Fruit fly (Drosophila melanogaster) whole organism, embryonic: ENCODE measurements around the gene Tim17b1.

Experiments
- Awh ChIP-seq: fragments of 200-800 bp; sonication (Bioruptor generic); IDR thresholded peaks from 2 replicates; pipeline ENCODE4, ENCODE4 v1.3.6; 2022; ENCODE audit warnings: missing biosample characterization, missing genetic modification characterization
- B-H1 ChIP-seq: fragments of 200-800 bp; sonication (Bioruptor generic); IDR thresholded peaks from 3 replicates; pipeline ENCODE4 v1.3.6; 2022; ENCODE audit warnings: missing biosample characterization, missing genetic modification characterization
- BEAF-32 ChIP-seq: fragments of 200-800 bp; sonication (Bioruptor generic); optimal IDR thresholded peaks from 3 replicates; lab custom pipeline; 2017; ENCODE audit warnings: missing biosample characterization, missing genetic modification characterization, mild to moderate bottlenecking, moderate library complexity, missing genetic modification reagents
- Bteb2 ChIP-seq: fragments of 200-800 bp; sonication (Bioruptor generic); optimal IDR thresholded peaks from 2 replicates; lab custom pipeline; 2016; ENCODE audit warnings: missing biosample characterization, missing genetic modification characterization
- CG11093 ChIP-seq: fragments of 200-800 bp; sonication (Bioruptor generic); IDR thresholded peaks from 3 replicates; pipeline ENCODE4 v1.3.6; 2022; ENCODE audit warnings: missing biosample characterization, missing genetic modification characterization
- CG11695 ChIP-seq: fragments of 200-800 bp; sonication (Bioruptor generic); IDR thresholded peaks from 3 replicates; pipeline ENCODE4 v1.3.6; 2022; ENCODE audit warnings: missing biosample characterization, missing genetic modification characterization
- CG11723 ChIP-seq: fragments of 200-800 bp; sonication (Bioruptor generic); optimal IDR thresholded peaks from 2 replicates; lab custom pipeline; 2017; ENCODE audit warnings: missing biosample characterization, mild to moderate bottlenecking, missing genetic modification characterization
- CG12236 ChIP-seq: fragments of 200-800 bp; sonication (Bioruptor generic); optimal IDR thresholded peaks from 2 replicates; lab custom pipeline; 2016; ENCODE audit warnings: missing biosample characterization, missing genetic modification characterization
- CG12299 ChIP-seq: fragments of 200-800 bp; sonication (Bioruptor generic); optimal IDR thresholded peaks from 2 replicates; lab custom pipeline; 2018; ENCODE audit warnings: missing biosample characterization, mild to moderate bottlenecking, missing genetic modification characterization
- CG12769 ChIP-seq: fragments of 200-800 bp; sonication (Bioruptor generic); optimal IDR thresholded peaks from 2 replicates; lab custom pipeline; 2019; ENCODE audit warnings: missing biosample characterization, mild to moderate bottlenecking, missing genetic modification characterization, moderate library complexity
- CG13424 ChIP-seq: fragments of 200-800 bp; sonication (Bioruptor generic); optimal IDR thresholded peaks from 2 replicates; lab custom pipeline; 2019; ENCODE audit warnings: missing biosample characterization, mild to moderate bottlenecking, missing genetic modification characterization, moderate library complexity
- CG17802 ChIP-seq: fragments of 200-800 bp; sonication (Bioruptor generic); optimal IDR thresholded peaks from 2 replicates; lab custom pipeline; 2018; ENCODE audit warnings: missing biosample characterization, mild to moderate bottlenecking, missing genetic modification characterization, moderate library complexity
- CG31441 ChIP-seq: fragments of 200-800 bp; sonication (Bioruptor generic); IDR thresholded peaks from 2 replicates; pipeline ENCODE4 v1.3.6; 2022; ENCODE audit warnings: missing biosample characterization, missing genetic modification characterization
- CG34422 ChIP-seq: fragments of 200-800 bp; sonication (Bioruptor generic); IDR thresholded peaks from 3 replicates; pipeline ENCODE4 v1.3.6; 2022; ENCODE audit warnings: missing biosample characterization, missing genetic modification characterization
- CG3726 ChIP-seq: fragments of 200-800 bp; sonication (Bioruptor generic); IDR thresholded peaks from 3 replicates; pipeline ENCODE4, ENCODE4 v1.3.6; 2022; ENCODE audit warnings: missing biosample characterization, missing genetic modification characterization
- CG8765 ChIP-seq: fragments of 200-800 bp; sonication (Bioruptor generic); IDR thresholded peaks from 2 replicates; pipeline ENCODE4 v1.3.6; 2022; ENCODE audit warnings: missing biosample characterization, missing genetic modification characterization
- CG8924 ChIP-seq: fragments of 200-800 bp; optimal IDR thresholded peaks from 3 replicates; lab custom pipeline; 2019; ENCODE audit warnings: missing biosample characterization, mild to moderate bottlenecking, missing genetic modification characterization, moderate library complexity
- CG9817 ChIP-seq: fragments of 200-800 bp; sonication (Bioruptor generic); optimal IDR thresholded peaks from 2 replicates; lab custom pipeline; 2018; ENCODE audit warnings: missing biosample characterization, mild to moderate bottlenecking, missing genetic modification characterization, moderate library complexity
- Dek ChIP-seq: fragments of 200-800 bp; sonication (Bioruptor generic); optimal IDR thresholded peaks from 3 replicates; lab custom pipeline; 2019; ENCODE audit warnings: missing biosample characterization, mild to moderate bottlenecking, missing genetic modification characterization, moderate library complexity
- Fer3 ChIP-seq: fragments of 200-800 bp; sonication (Bioruptor generic); optimal IDR thresholded peaks from 2 replicates; lab custom pipeline; 2018; ENCODE audit warnings: missing biosample characterization, mild to moderate bottlenecking, missing genetic modification characterization, moderate library complexity
- HLH4C ChIP-seq: fragments of 200-800 bp; sonication (Bioruptor generic); IDR thresholded peaks from 3 replicates; pipeline ENCODE4 v1.3.6; 2022; ENCODE audit warnings: missing biosample characterization, missing genetic modification characterization; ENCODE audit not compliant: partially characterized antibody
- Hr51 ChIP-seq, 2 experiments: fragments of 200-800 bp; sonication (Bioruptor generic); optimal IDR thresholded peaks; 2 replicates in 1 of 2; 3 replicates in 1 of 2; lab custom pipeline; 2016 to 2018; ENCODE audit warnings: missing biosample characterization in 2 of 2, missing genetic modification characterization in 2 of 2, mild to moderate bottlenecking in 1 of 2, moderate library complexity in 1 of 2
- Jarid2 ChIP-seq: fragments of 200-800 bp; sonication (Bioruptor generic); optimal IDR thresholded peaks from 3 replicates; lab custom pipeline; 2017; ENCODE audit warnings: mild to moderate bottlenecking, missing biosample characterization, missing genetic modification reagents, missing genetic modification characterization
- Lim3 ChIP-seq: fragments of 200-800 bp; sonication (Bioruptor generic); IDR thresholded peaks from 2 replicates; pipeline ENCODE4 v1.3.6; 2022; ENCODE audit warnings: missing biosample characterization, missing genetic modification characterization
- Pdp1 ChIP-seq, 2 experiments: fragments of 200-800 bp; sonication (Bioruptor generic); optimal IDR thresholded peaks; 3 replicates each; lab custom pipeline; 2016; ENCODE audit warnings: missing biosample characterization in 2 of 2, missing genetic modification characterization in 2 of 2, mild to moderate bottlenecking in 1 of 2, moderate library complexity in 1 of 2
- Sin3A ChIP-seq: fragments of >200 bp; optimal IDR thresholded peaks from 2 replicates; lab custom pipeline; 2018
- Xbp1 ChIP-seq: fragments of 200-800 bp; sonication (Bioruptor generic); optimal IDR thresholded peaks from 3 replicates; lab custom pipeline; 2016; ENCODE audit warnings: missing biosample characterization, mild to moderate bottlenecking, missing genetic modification characterization
- abd-A ChIP-seq: fragments of 200-800 bp; sonication (Bioruptor generic); optimal IDR thresholded peaks from 3 replicates; lab custom pipeline; 2019; ENCODE audit warnings: missing biosample characterization, mild to moderate bottlenecking, missing genetic modification characterization, moderate library complexity
- ac ChIP-seq: fragments of 200-800 bp; sonication (Bioruptor generic); optimal IDR thresholded peaks from 3 replicates; lab custom pipeline; 2017; ENCODE audit warnings: missing biosample characterization, mild to moderate bottlenecking, missing genetic modification characterization
- bsh ChIP-seq, 2 experiments: fragments of 200-800 bp; sonication (Bioruptor generic); optimal IDR thresholded peaks; 2 replicates each; lab custom pipeline; 2017 to 2018; ENCODE audit warnings: mild to moderate bottlenecking in 2 of 2, missing biosample characterization in 2 of 2, missing genetic modification characterization in 2 of 2, moderate library complexity in 1 of 2
- croc ChIP-seq: fragments of 200-800 bp; sonication (Bioruptor generic); conservative IDR thresholded peaks from 3 replicates; pipeline ENCODE4 v1.3.6; 2022; ENCODE audit warnings: missing biosample characterization, missing genetic modification characterization
- dan ChIP-seq: fragments of 200-800 bp; sonication (Bioruptor generic); IDR thresholded peaks from 2 replicates; pipeline ENCODE4 v1.3.6; 2022; ENCODE audit warnings: missing biosample characterization, missing genetic modification characterization
- fd3F ChIP-seq: fragments of 200-800 bp; sonication (Bioruptor generic); optimal IDR thresholded peaks from 2 replicates; lab custom pipeline; 2018; ENCODE audit warnings: missing biosample characterization, mild to moderate bottlenecking, missing genetic modification characterization, moderate library complexity
- grn ChIP-seq: fragments of 200-800 bp; sonication (Bioruptor generic); optimal IDR thresholded peaks from 3 replicates; lab custom pipeline; 2017; ENCODE audit warnings: missing biosample characterization, missing genetic modification characterization
- gro ChIP-seq: fragments of 200-800 bp; sonication (Bioruptor generic); optimal IDR thresholded peaks from 2 replicates; lab custom pipeline; 2016; ENCODE audit warnings: missing biosample characterization, missing genetic modification characterization
- inv ChIP-seq: fragments of 200-800 bp; sonication (Bioruptor generic); IDR thresholded peaks from 2 replicates; pipeline ENCODE4 v1.3.6; 2022; ENCODE audit warnings: missing biosample characterization, missing genetic modification characterization; ENCODE audit not compliant: partially characterized antibody
- jumu ChIP-seq: fragments of 200-800 bp; sonication (Bioruptor generic); optimal IDR thresholded peaks from 3 replicates; lab custom pipeline; 2016; ENCODE audit warnings: missing biosample characterization, missing genetic modification characterization
- lilli ChIP-seq: fragments of 200-800 bp; sonication (Bioruptor generic); optimal IDR thresholded peaks from 3 replicates; lab custom pipeline; 2016; ENCODE audit warnings: missing biosample characterization, missing genetic modification characterization
- nmo ChIP-seq: fragments of 200-800 bp; sonication (Bioruptor generic); optimal IDR thresholded peaks from 2 replicates; lab custom pipeline; 2018; ENCODE audit warnings: missing biosample characterization, mild to moderate bottlenecking, missing genetic modification characterization, moderate library complexity
- psq ChIP-seq: fragments of 200-800 bp; sonication (Bioruptor generic); optimal IDR thresholded peaks from 2 replicates; lab custom pipeline; 2017; ENCODE audit warnings: missing biosample characterization, missing genetic modification characterization
- pzg ChIP-seq: fragments of 200-800 bp; sonication (Bioruptor generic); optimal IDR thresholded peaks from 3 replicates; lab custom pipeline; 2018; ENCODE audit warnings: missing biosample characterization, mild to moderate bottlenecking, missing genetic modification characterization, moderate library complexity
- scrt ChIP-seq: fragments of 200-800 bp; sonication (Bioruptor generic); optimal IDR thresholded peaks from 2 replicates; lab custom pipeline; 2018; ENCODE audit warnings: missing biosample characterization, mild to moderate bottlenecking, missing genetic modification characterization, moderate library complexity
- sens ChIP-seq: fragments of 200-800 bp; sonication (Bioruptor generic); peaks from one replicate; lab custom pipeline; 2016; ENCODE audit warnings: missing biosample characterization, missing genetic modification characterization
- tin ChIP-seq: fragments of 200-800 bp; sonication (Bioruptor generic); optimal IDR thresholded peaks from 3 replicates; lab custom pipeline; 2016; ENCODE audit warnings: missing biosample characterization, missing genetic modification characterization
- zfh1 ChIP-seq: fragments of 200-800 bp; sonication (Bioruptor generic); IDR thresholded peaks from 3 replicates; pipeline ENCODE4 v1.3.6; 2022; ENCODE audit warnings: missing biosample characterization, missing genetic modification characterization

Gene Tim17b1

DNA sequence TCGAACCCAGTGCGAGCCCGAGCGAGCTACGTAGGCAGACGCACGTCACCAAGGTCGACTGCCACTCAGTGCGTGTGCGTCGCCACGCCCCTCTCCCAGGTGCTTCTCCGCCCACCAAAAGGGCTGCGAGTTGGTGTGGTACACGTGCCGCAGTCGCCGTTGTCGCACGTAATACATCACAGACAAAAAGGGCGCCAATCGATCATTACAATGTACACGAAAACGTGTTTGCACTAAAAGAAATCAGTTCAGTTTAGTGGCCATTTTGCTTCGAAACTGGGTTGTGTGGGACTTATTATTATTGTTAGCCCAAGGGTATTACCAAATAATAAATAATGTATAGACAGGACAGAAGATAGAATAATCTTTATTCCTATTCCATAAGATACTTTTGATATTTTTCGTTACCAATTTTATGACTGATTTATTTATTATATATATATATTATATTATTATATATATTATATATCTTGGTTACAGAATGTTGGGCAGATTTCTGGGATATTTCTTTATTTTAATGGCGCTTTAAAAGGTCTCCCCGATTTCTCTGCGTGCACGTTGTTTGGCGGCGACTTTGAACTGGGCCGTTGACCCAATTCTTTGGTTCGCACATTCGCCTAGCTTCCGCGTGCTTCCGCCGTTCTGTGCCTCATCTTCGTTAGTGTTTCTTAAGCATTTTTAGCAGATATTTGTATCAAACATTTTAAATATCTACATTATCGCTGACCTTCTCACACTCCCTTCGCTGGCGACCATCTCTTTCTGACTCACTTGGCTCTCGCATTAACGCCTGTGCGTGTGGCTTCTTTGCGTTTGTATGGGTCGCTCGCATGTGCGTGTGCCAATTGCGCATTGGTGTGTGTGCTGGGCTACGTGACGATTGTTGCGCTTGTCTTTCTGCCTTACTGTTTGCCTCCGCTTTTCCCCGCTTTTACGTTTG lies 36.4 kb upstream of the Tim17b1 start (continued):
- TF ChIP-seq CG17802 (tag; lab: Kevin White, UChicago) (peak; percentile 44), scrt (GFP tag; lab: Kevin White, UChicago) (peak; percentile 61), Hr51 (GFP tag; optimal IDR thresholded peaks at IDR 0.05; lab: Kevin White, UChicago) (peak in 1 of 2 experiments; percentile 95), CG8765 (no peak), sens (peak; percentile 55)

DNA sequence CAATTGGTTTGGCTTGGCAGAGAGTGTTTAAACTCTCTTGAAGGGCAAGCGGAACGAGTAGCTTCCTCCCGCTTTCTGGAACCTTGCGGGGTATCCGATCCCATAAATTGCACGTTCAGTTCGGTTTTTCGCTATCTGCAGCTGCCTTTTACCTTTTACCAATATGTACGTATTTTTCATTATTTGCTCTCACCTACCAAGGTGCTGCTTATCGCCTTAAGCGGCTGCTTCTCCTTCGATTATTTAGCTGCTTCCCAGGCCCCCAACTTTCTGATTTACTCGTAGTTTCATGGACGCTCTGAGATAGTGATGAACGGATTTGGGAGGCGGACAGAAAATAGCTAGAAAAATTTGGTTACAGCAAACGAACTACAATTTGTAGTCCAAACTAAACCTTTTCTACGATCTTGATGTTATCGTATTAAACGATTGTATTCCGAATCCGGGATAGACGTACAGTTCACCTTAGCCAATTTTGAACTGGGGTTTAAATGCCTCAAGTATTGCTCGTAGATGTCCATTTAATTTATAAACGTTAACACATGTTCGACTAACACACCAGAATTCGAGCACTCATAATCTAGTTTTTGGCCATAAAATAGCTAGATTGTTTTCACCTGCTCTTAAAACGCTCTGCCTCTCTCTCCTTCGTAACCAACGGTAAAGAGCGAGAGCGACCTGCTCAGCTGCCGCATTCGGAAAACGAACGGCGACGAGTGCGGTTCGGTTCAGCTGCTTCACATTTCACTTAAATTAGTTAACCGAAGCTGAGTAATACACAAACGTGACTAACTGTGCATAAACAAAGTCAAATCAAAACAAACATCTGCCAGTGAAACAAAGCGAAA lies 35.5 kb upstream of the Tim17b1 start:
- TF ChIP-seq Awh (GFP tag; lab: Robert Waterston, UW) (no peak), Dek (tag; lab: Kevin White, UChicago) (peak; percentile 42), CG11093 (GFP tag; lab: Robert Waterston, UW) (no peak), CG13424 (tag; lab: Kevin White, UChicago) (peak; percentile 61), CG34422 (GFP tag; lab: Robert Waterston, UW) (no peak), sens (peak; percentile 86), CG12236 (no peak), Fer3 (tag; lab: Kevin White, UChicago) (peak; percentile 20), grn (GFP tag; lab: Kevin White, UChicago) (peak; percentile 23), Jarid2 (GFP tag; lab: Kevin White, UChicago) (peak; percentile 79), inv (GFP tag; lab: Robert Waterston, UW) (no peak), Pdp1 (GFP tag; optimal IDR thresholded peaks at IDR 0.05; lab: Kevin White, UChicago) (peak in 1 of 2 experiments; percentile 58), Lim3 (GFP tag; lab: Robert Waterston, UW) (no peak), ac (GFP tag; lab: Kevin White, UChicago) (no peak), tin (no peak), CG8924 (peak; percentile 79), bsh (GFP tag; optimal IDR thresholded peaks at IDR 0.05; lab: Kevin White, UChicago) (no peak), Bteb2 (GFP tag; lab: Kevin White, UChicago) (no peak), CG31441 (0 out of 2 replicates have a peak, but pooled peaks have one; percentile 23), B-H1 (GFP tag; lab: Robert Waterston, UW) (no peak), CG12769 (peak; percentile 28), pzg (GFP tag; lab: Kevin White, UChicago) (no peak), dan (GFP tag; lab: Robert Waterston, UW) (no peak), psq (no peak), BEAF-32 (no peak), Xbp1 (GFP tag; lab: Kevin White, UChicago) (no peak), zfh1 (GFP tag; lab: Robert Waterston, UW) (0 out of 3 replicates have a peak, but pooled peaks have one; percentile 32), HLH4C (no peak; the same call in 2 of the 3 replicates), nmo (GFP tag; lab: Kevin White, UChicago) (peak; percentile 46), gro (GFP tag; lab: Kevin White, UChicago) (peak; percentile 46), fd3F (GFP tag; lab: Kevin White, UChicago) (peak; percentile 13), abd-A (tag; lab: Kevin White, UChicago) (no peak), CG9817 (tag; lab: Kevin White, UChicago) (peak; percentile 6), CG3726 (GFP tag; lab: Robert Waterston, UW) (no peak), CG12299 (tag; lab: Kevin White, UChicago) (peak; percentile 24), croc (GFP tag; lab: Robert Waterston, UW) (no peak), CG11695 (GFP tag; lab: Robert Waterston, UW) (no peak), Sin3A (lab: Kevin White, UChicago) (no peak), CG11723 (GFP tag; lab: Kevin White, UChicago) (peak; percentile 15), lilli (GFP tag; lab: Kevin White, UChicago) (peak; percentile 39), jumu (GFP tag; lab: Kevin White, UChicago) (no peak)
